Worm (Caenorhabditis elegans): ENCODE measurements around the gene F16G10.13.

- no peak for TF ChIP-seq lin-13 (tag; optimal IDR thresholded peaks at IDR 0.05)
- no peak for TF ChIP-seq tbx-8 (GFP tag; optimal IDR thresholded peaks at IDR 0.05)
- TF ChIP-seq elt-1 (tag; optimal IDR thresholded peaks at IDR 0.05; ENCODE audit: borderline replicate concordance, insufficient read depth) = no peak
- TF ChIP-seq ceh-39 (tag; optimal IDR thresholded peaks at IDR 0.05) = no peak
- TF ChIP-seq snpc-4 (tag; optimal IDR thresholded peaks at IDR 0.05) = no peak
- no peak for TF ChIP-seq mep-1 (tag; optimal IDR thresholded peaks at IDR 0.05)
- TF ChIP-seq cnd-1 (tag; optimal IDR thresholded peaks at IDR 0.05) = no peak
- TF ChIP-seq ceh-43 (GFP tag; optimal IDR thresholded peaks at IDR 0.05) = no peak
These were observed 17.2 kb downstream of the F16G10.13 start for ce11 chrII:2378465-2379009.

All from whole organism, mixed stage, embryonic.